Worm (Caenorhabditis elegans) whole organism, L4 larva: ENCODE results near the gene clec-57.

Experiments used
- F37D6.2 ChIP-seq: sonication (generic microtip); optimal IDR thresholded peaks from 2 replicates; lab custom pipeline; 2016; ENCODE audit warnings: mild to moderate bottlenecking, missing genetic modification characterization, missing compliant biosample characterization
- F49E8.2 ChIP-seq: sonication (generic microtip); optimal IDR thresholded peaks from 2 replicates; lab custom pipeline; 2016; ENCODE audit warnings: missing compliant biosample characterization, mild to moderate bottlenecking, missing genetic modification characterization, borderline replicate concordance
- T26A8.4 ChIP-seq: fragments of 200-800 bp; sonication (Bioruptor generic); IDR thresholded peaks from 2 replicates; pipeline ENCODE4 v1.3.6; 2022; ENCODE audit warnings: missing genetic modification characterization, missing compliant biosample characterization
- Y48G9A.11 ChIP-seq: fragments of 200-800 bp; sonication (Bioruptor generic); IDR thresholded peaks from 2 replicates; pipeline ENCODE4 v1.3.6; 2022; ENCODE audit warnings: missing genetic modification reagents, missing genetic modification characterization, missing compliant biosample characterization
- Y75B8A.6 ChIP-seq: fragments of 200-800 bp; sonication (Bioruptor generic); IDR thresholded peaks from 2 replicates; pipeline ENCODE4 v1.3.6; 2022; ENCODE audit warnings: missing genetic modification reagents, missing genetic modification characterization, missing compliant biosample characterization
- ZK546.5 ChIP-seq, 2 experiments: sonication (generic microtip); optimal IDR thresholded peaks; 2 replicates each; lab custom pipeline; 2017; ENCODE audit warnings: missing biosample characterization in 2 of 2, missing genetic modification characterization in 2 of 2
- aha-1 ChIP-seq: fragments of 150-350 bp; peaks from one replicate; lab custom pipeline; 2014; ENCODE audit warnings: missing biosample characterization, missing genetic modification characterization
- ceh-82 ChIP-seq: sonication (generic microtip); optimal IDR thresholded peaks from 2 replicates; lab custom pipeline; 2017; ENCODE audit warnings: missing biosample characterization, missing genetic modification characterization
- ces-1 ChIP-seq: fragments of 150-350 bp; sonication (generic microtip); optimal IDR thresholded peaks from 4 replicates; lab custom pipeline; 2014; ENCODE audit warnings: missing biosample characterization, missing genetic modification reagents, missing genetic modification characterization
- ctbp-1 ChIP-seq: fragments of 200-800 bp; sonication (Bioruptor generic); IDR thresholded peaks from 2 replicates; pipeline ENCODE4 v1.3.6; 2022; ENCODE audit warnings: missing genetic modification reagents, missing genetic modification characterization, missing compliant biosample characterization
- daf-19 ChIP-seq: fragments of 200-800 bp; sonication (Bioruptor generic); conservative IDR thresholded peaks from 2 replicates; pipeline ENCODE4 v1.3.6; 2022; ENCODE audit warnings: missing genetic modification characterization, missing compliant biosample characterization
- dmd-6 ChIP-seq: fragments of 200-800 bp; sonication (Bioruptor generic); IDR thresholded peaks from 2 replicates; pipeline ENCODE4 v1.3.6; 2022; ENCODE audit warnings: missing genetic modification reagents, missing genetic modification characterization, missing compliant biosample characterization
- dve-1 ChIP-seq: sonication (generic microtip); optimal IDR thresholded peaks from 2 replicates; lab custom pipeline; 2017; ENCODE audit warnings: antibody characterized with exemption, mild to moderate bottlenecking, missing genetic modification characterization, missing compliant biosample characterization; ENCODE audit not compliant: insufficient read depth
- egl-43 ChIP-seq: fragments of 200-800 bp; sonication (Bioruptor generic); IDR thresholded peaks from 2 replicates; pipeline ENCODE4 v1.3.6; 2022; ENCODE audit warnings: missing genetic modification reagents, missing genetic modification characterization, missing compliant biosample characterization
- fkh-10 ChIP-seq: fragments of 150-350 bp; optimal IDR thresholded peaks from 2 replicates; lab custom pipeline; 2014; ENCODE audit warnings: missing biosample characterization, missing genetic modification reagents, missing genetic modification characterization
- gei-8 ChIP-seq: fragments of 200-800 bp; sonication (Bioruptor generic); optimal IDR thresholded peaks from 2 replicates; lab custom pipeline; 2018; ENCODE audit warnings: mild to moderate bottlenecking, missing genetic modification characterization, missing compliant biosample characterization
- hmg-1.1 ChIP-seq: fragments of 200-800 bp; sonication (Bioruptor generic); IDR thresholded peaks from 2 replicates; pipeline ENCODE4 v1.3.6; 2022; ENCODE audit warnings: missing genetic modification reagents, missing genetic modification characterization, missing compliant biosample characterization
- jun-1 ChIP-seq: fragments of 150-350 bp; optimal IDR thresholded peaks from 2 replicates; lab custom pipeline; 2014; ENCODE audit warnings: missing biosample characterization, missing genetic modification reagents, missing genetic modification characterization
- lim-7 ChIP-seq: fragments of 200-800 bp; sonication (Bioruptor generic); IDR thresholded peaks from 2 replicates; pipeline ENCODE4 v1.3.6; 2022; ENCODE audit warnings: missing genetic modification characterization, missing compliant biosample characterization
- lin-15B ChIP-seq: fragments of 150-350 bp; sonication (generic microtip); optimal IDR thresholded peaks from 3 replicates; lab custom pipeline; 2014; ENCODE audit warnings: missing biosample characterization, missing genetic modification characterization
- lin-38 ChIP-seq: fragments of 200-800 bp; sonication (Bioruptor generic); IDR thresholded peaks from 2 replicates; pipeline ENCODE4 v1.3.6; 2022; ENCODE audit warnings: missing genetic modification reagents, missing genetic modification characterization, missing compliant biosample characterization
- lin-39 ChIP-seq: fragments of 150-350 bp; optimal IDR thresholded peaks from 2 replicates; lab custom pipeline; 2014; ENCODE audit warnings: missing biosample characterization, missing genetic modification reagents, missing genetic modification characterization
- mdl-1 ChIP-seq, 2 experiments: fragments of 150-350 bp in 1 of 2; sonication (generic microtip) in 1 of 2; optimal IDR thresholded peaks; 2 replicates each; lab custom pipeline; 2014 to 2017; ENCODE audit warnings: missing biosample characterization in 2 of 2, missing genetic modification characterization in 2 of 2
- nhr-102 ChIP-seq: sonication (generic microtip); optimal IDR thresholded peaks from 2 replicates; lab custom pipeline; 2016; ENCODE audit warnings: mild to moderate bottlenecking, missing genetic modification characterization, moderate library complexity, missing compliant biosample characterization
- nhr-25 ChIP-seq: sonication (generic microtip); optimal IDR thresholded peaks from 2 replicates; lab custom pipeline; 2017; ENCODE audit warnings: missing genetic modification characterization, mild to moderate bottlenecking, missing compliant biosample characterization, antibody characterized with exemption, moderate library complexity, borderline replicate concordance; ENCODE audit not compliant: insufficient read depth
- nhr-28 ChIP-seq: fragments of 150-350 bp; optimal IDR thresholded peaks from 2 replicates; lab custom pipeline; 2014; ENCODE audit warnings: missing biosample characterization, missing genetic modification characterization
- nhr-41 ChIP-seq: fragments of 200-800 bp; sonication (Bioruptor generic); IDR thresholded peaks from 2 replicates; pipeline ENCODE4 v1.3.6; 2022; ENCODE audit warnings: missing genetic modification reagents, missing genetic modification characterization, missing compliant biosample characterization
- nhr-6 ChIP-seq: fragments of 150-350 bp; optimal IDR thresholded peaks from 2 replicates; lab custom pipeline; 2014; ENCODE audit warnings: missing biosample characterization, missing genetic modification characterization
- nhr-76 ChIP-seq: fragments of 150-350 bp; optimal IDR thresholded peaks from 2 replicates; lab custom pipeline; 2014; ENCODE audit warnings: missing biosample characterization, missing genetic modification characterization
- nhr-77 ChIP-seq: fragments of 150-350 bp; optimal IDR thresholded peaks from 2 replicates; lab custom pipeline; 2014; ENCODE audit warnings: missing biosample characterization, missing genetic modification characterization
- rbr-2 ChIP-seq: sonication (generic microtip); optimal IDR thresholded peaks from 2 replicates; lab custom pipeline; 2016; ENCODE audit warnings: missing genotype, missing genetic modification characterization, missing compliant biosample characterization
- saeg-2 ChIP-seq: fragments of 200-800 bp; sonication (Bioruptor generic); IDR thresholded peaks from 2 replicates; pipeline ENCODE4 v1.3.6; 2022; ENCODE audit warnings: missing genetic modification reagents, missing genetic modification characterization, missing compliant biosample characterization
- snpc-1.2 ChIP-seq: fragments of 200-800 bp; sonication (Bioruptor generic); IDR thresholded peaks from 2 replicates; pipeline ENCODE4 v1.3.6; 2022; ENCODE audit warnings: missing genetic modification reagents, missing genetic modification characterization, missing compliant biosample characterization
- snpc-4 ChIP-seq: fragments of 150-350 bp; optimal IDR thresholded peaks from 2 replicates; lab custom pipeline; 2014; ENCODE audit warnings: missing biosample characterization, missing genetic modification characterization
- spr-1 ChIP-seq: sonication (generic microtip); optimal IDR thresholded peaks from 2 replicates; lab custom pipeline; 2016; ENCODE audit warnings: mild to moderate bottlenecking, missing genetic modification characterization, missing compliant biosample characterization
- tra-1 ChIP-seq: fragments of 200-800 bp; sonication (Bioruptor generic); IDR thresholded peaks from 2 replicates; pipeline ENCODE4 v1.3.6; 2022; ENCODE audit warnings: missing genetic modification reagents, missing genetic modification characterization, missing compliant biosample characterization
- unc-62 ChIP-seq, 3 experiments: fragments of 150-350 bp in 1 of 3; sonication (generic microtip); optimal IDR thresholded peaks in 2 of 3; peaks in 1 of 3; 1 replicate in 1 of 3; 2 replicates in 2 of 3; lab custom pipeline; 2014 to 2017; ENCODE audit warnings: missing biosample characterization in 3 of 3, missing genetic modification characterization in 3 of 3, missing genetic modification reagents in 3 of 3, missing genotype in 1 of 3
- zip-11 ChIP-seq: fragments of 200-800 bp; sonication (Bioruptor generic); IDR thresholded peaks from 2 replicates; pipeline ENCODE4 v1.3.6; 2022; ENCODE audit warnings: missing genetic modification characterization, missing compliant biosample characterization

clec-57 gene

ce11 chrV:14491097-14491496, 22.1 kb downstream of the clec-57 start:
- TF ChIP-seq ctbp-1 (no peak), ceh-82 (tag; lab: Kevin White, UChicago) (no peak), Y48G9A.11 (GFP tag; lab: Robert Waterston, UW) (no peak), snpc-1.2 (no peak), nhr-6 (tag; lab: Kevin White, UChicago) (no peak), hmg-1.1 (GFP tag; lab: Robert Waterston, UW) (no peak), ZK546.5 (tag; optimal IDR thresholded peaks at IDR 0.05; lab: Kevin White, UChicago) (no peak)

- TF ChIP-seq zip-11 (GFP tag; lab: Robert Waterston, UW): no peak
- TF ChIP-seq unc-62 (GFP tag; optimal IDR thresholded peaks at IDR 0.05 in 1 of 2; lab: Kevin White, UChicago): peak in 1 of 2 experiments; percentile 40
- no peak for TF ChIP-seq unc-62 (tag; optimal IDR thresholded peaks at IDR 0.05; lab: Kevin White, UChicago)
- peak; percentile 11 for TF ChIP-seq aha-1 (tag; lab: Kevin White, UChicago)
- no peak for TF ChIP-seq T26A8.4
- no peak for TF ChIP-seq ceh-82 (tag; lab: Kevin White, UChicago)
- no peak for TF ChIP-seq dmd-6
- no peak for TF ChIP-seq gei-8 (GFP tag; lab: Kevin White, UChicago)
- no peak for TF ChIP-seq lim-7 (GFP tag; lab: Robert Waterston, UW)
- TF ChIP-seq egl-43 (GFP tag; lab: Robert Waterston, UW): no peak
- TF ChIP-seq dve-1 (tag; lab: Kevin White, UChicago): no peak
- no peak for TF ChIP-seq jun-1
Measured at ce11 chrV:14493665-14494064, 24.6 kb downstream of the clec-57 start.

ce11 chrV:14495493-14495892, 26.5 kb downstream of the clec-57 start:
- TF ChIP-seq fkh-10 (no peak), rbr-2 (no peak), zip-11 (GFP tag; lab: Robert Waterston, UW) (no peak), T26A8.4 (no peak), nhr-102 (tag; lab: Kevin White, UChicago) (no peak), hmg-1.1 (GFP tag; lab: Robert Waterston, UW) (no peak)

- TF ChIP-seq tra-1 (no peak), unc-62 (GFP tag; optimal IDR thresholded peaks at IDR 0.05 in 1 of 2; lab: Kevin White, UChicago) (peak in 1 of 2 experiments; percentile 58), unc-62 (tag; optimal IDR thresholded peaks at IDR 0.05; lab: Kevin White, UChicago) (no peak)
- TF ChIP-seq, all 104 proteins: peak for 1
Measured at ce11 chrV:14496446-14496845, 27.4 kb downstream of the clec-57 start.

- TF ChIP-seq hmg-1.1 (GFP tag; lab: Robert Waterston, UW): no peak
- TF ChIP-seq unc-62 (GFP tag; optimal IDR thresholded peaks at IDR 0.05 in 1 of 2; lab: Kevin White, UChicago): peak in 1 of 2 experiments; percentile 16
- TF ChIP-seq unc-62 (tag; optimal IDR thresholded peaks at IDR 0.05; lab: Kevin White, UChicago): no peak
- no peak for TF ChIP-seq Y75B8A.6
- no peak for TF ChIP-seq spr-1 (tag; lab: Kevin White, UChicago)
- no peak for TF ChIP-seq F49E8.2
- TF ChIP-seq mdl-1 (tag; optimal IDR thresholded peaks at IDR 0.05; lab: Kevin White, UChicago): no peak
- peak; percentile 13 for TF ChIP-seq nhr-28 (tag; lab: Kevin White, UChicago)
- no peak for TF ChIP-seq nhr-77 (tag; lab: Kevin White, UChicago)
- TF ChIP-seq lin-39 (tag; lab: Kevin White, UChicago): no peak
- TF ChIP-seq lin-38 (GFP tag; lab: Robert Waterston, UW): no peak
- peak; percentile 4 for TF ChIP-seq nhr-25 (tag; lab: Kevin White, UChicago)
- TF ChIP-seq nhr-76 (tag; lab: Kevin White, UChicago): no peak
- no peak for TF ChIP-seq nhr-41 (GFP tag; lab: Robert Waterston, UW)
- no peak for TF ChIP-seq ces-1 (GFP tag; lab: Kevin White, UChicago)
- TF ChIP-seq daf-19 (GFP tag; lab: Robert Waterston, UW): no peak
- TF ChIP-seq F37D6.2: no peak
- TF ChIP-seq saeg-2 (GFP tag; lab: Robert Waterston, UW): no peak
- TF ChIP-seq nhr-6 (tag; lab: Kevin White, UChicago): peak; percentile 62
- TF ChIP-seq snpc-4 (tag; lab: Kevin White, UChicago): no peak
- no peak for TF ChIP-seq lin-15B
Measured at ce11 chrV:14498204-14498603, 29.2 kb downstream of the clec-57 start.
